Fruit fly (Drosophila melanogaster) whole organism, embryonic: ENCODE measurements around the gene CG10226.

ENCODE experiments used
- CG10431 ChIP-seq: fragments of 200-800 bp; sonication (Bioruptor generic); optimal IDR thresholded peaks from 3 replicates; lab custom pipeline; 2018; ENCODE audit warnings: missing biosample characterization, mild to moderate bottlenecking, missing genetic modification characterization
- CG10979 ChIP-seq: fragments of 200-800 bp; sonication (Bioruptor generic); optimal IDR thresholded peaks from 2 replicates; lab custom pipeline; 2018; ENCODE audit warnings: missing biosample characterization, mild to moderate bottlenecking, missing genetic modification characterization, moderate library complexity
- CG11247 ChIP-seq: fragments of 200-800 bp; sonication (Bioruptor generic); IDR thresholded peaks from 2 replicates; pipeline ENCODE4 v1.3.6; 2022; ENCODE audit warnings: missing biosample characterization, missing genetic modification characterization
- CG11723 ChIP-seq: fragments of 200-800 bp; sonication (Bioruptor generic); optimal IDR thresholded peaks from 2 replicates; lab custom pipeline; 2017; ENCODE audit warnings: missing biosample characterization, mild to moderate bottlenecking, missing genetic modification characterization
- CG12391 ChIP-seq: fragments of 200-800 bp; sonication (Bioruptor generic); optimal IDR thresholded peaks from 3 replicates; lab custom pipeline; 2018; ENCODE audit warnings: missing biosample characterization, mild to moderate bottlenecking, missing genetic modification characterization, moderate library complexity
- CG12942 ChIP-seq: fragments of 200-800 bp; sonication (Bioruptor generic); optimal IDR thresholded peaks from 3 replicates; lab custom pipeline; 2016; ENCODE audit warnings: missing biosample characterization, missing genetic modification characterization
- CG15696 ChIP-seq: fragments of 200-800 bp; sonication (Bioruptor generic); optimal IDR thresholded peaks from 2 replicates; lab custom pipeline; 2019; ENCODE audit warnings: missing biosample characterization, mild to moderate bottlenecking, missing genetic modification characterization, moderate library complexity
- CG17359 ChIP-seq: fragments of 200-800 bp; sonication (Bioruptor generic); optimal IDR thresholded peaks from 3 replicates; lab custom pipeline; 2018; ENCODE audit warnings: missing biosample characterization, mild to moderate bottlenecking, missing genetic modification characterization, moderate library complexity
- CG17361 ChIP-seq: fragments of 200-800 bp; sonication (Bioruptor generic); IDR thresholded peaks from 3 replicates; pipeline ENCODE4 v1.3.6; 2022; ENCODE audit warnings: missing biosample characterization, missing genetic modification characterization
- CG2875 ChIP-seq: fragments of 200-800 bp; sonication (Bioruptor generic); optimal IDR thresholded peaks from 2 replicates; lab custom pipeline; 2017; ENCODE audit warnings: missing biosample characterization, mild to moderate bottlenecking, missing genetic modification characterization, missing genetic modification reagents
- CG3838 ChIP-seq: fragments of 200-800 bp; sonication (Bioruptor generic); optimal IDR thresholded peaks from 3 replicates; lab custom pipeline; 2016; ENCODE audit warnings: missing biosample characterization, missing genetic modification characterization
- CG7928 ChIP-seq: fragments of 200-800 bp; sonication (Bioruptor generic); optimal IDR thresholded peaks from 2 replicates; lab custom pipeline; 2017; ENCODE audit warnings: missing biosample characterization, mild to moderate bottlenecking, missing genetic modification characterization
- CG7963 ChIP-seq: fragments of 200-800 bp; sonication (Bioruptor generic); IDR thresholded peaks from 3 replicates; pipeline ENCODE4 v1.3.6; 2022; ENCODE audit warnings: missing biosample characterization, missing genetic modification characterization; ENCODE audit not compliant: partially characterized antibody
- E2f2 ChIP-seq: fragments of 200-800 bp; sonication (Bioruptor generic); IDR thresholded peaks from 2 replicates; pipeline ENCODE4 v1.3.6; 2022; ENCODE audit warnings: missing biosample characterization, missing genetic modification characterization
- HLH4C ChIP-seq: fragments of 200-800 bp; sonication (Bioruptor generic); IDR thresholded peaks from 3 replicates; pipeline ENCODE4 v1.3.6; 2022; ENCODE audit warnings: missing biosample characterization, missing genetic modification characterization; ENCODE audit not compliant: partially characterized antibody
- Hr51 ChIP-seq, 2 experiments: fragments of 200-800 bp; sonication (Bioruptor generic); optimal IDR thresholded peaks; 2 replicates in 1 of 2; 3 replicates in 1 of 2; lab custom pipeline; 2016 to 2018; ENCODE audit warnings: missing biosample characterization in 2 of 2, missing genetic modification characterization in 2 of 2, mild to moderate bottlenecking in 1 of 2, moderate library complexity in 1 of 2
- Hsf ChIP-seq: fragments of 200-800 bp; sonication (Bioruptor generic); optimal IDR thresholded peaks from 3 replicates; lab custom pipeline; 2016; ENCODE audit warnings: missing biosample characterization, missing genetic modification characterization
- Kr ChIP-seq: fragments of 200-800 bp; sonication (Bioruptor generic); optimal IDR thresholded peaks from 2 replicates; lab custom pipeline; 2017; ENCODE audit warnings: missing biosample characterization, mild to moderate bottlenecking, missing genetic modification characterization
- Mad ChIP-seq: fragments of 200-800 bp; sonication (Bioruptor generic); optimal IDR thresholded peaks from 2 replicates; lab custom pipeline; 2016; ENCODE audit warnings: missing biosample characterization, missing genetic modification characterization
- Nf-YB ChIP-seq: fragments of 200-800 bp; sonication (Bioruptor generic); optimal IDR thresholded peaks from 3 replicates; lab custom pipeline; 2019; ENCODE audit warnings: missing biosample characterization, mild to moderate bottlenecking, missing genetic modification characterization, moderate library complexity
- Oaz ChIP-seq: fragments of 200-800 bp; sonication (Bioruptor generic); IDR thresholded peaks from 2 replicates; pipeline ENCODE4 v1.3.6; 2022; ENCODE audit warnings: missing biosample characterization, missing genetic modification characterization
- Scr ChIP-seq: fragments of 200-800 bp; sonication (Bioruptor generic); IDR thresholded peaks from 2 replicates; pipeline ENCODE4 v1.3.6; 2022; ENCODE audit warnings: missing biosample characterization, missing genetic modification characterization; ENCODE audit not compliant: partially characterized antibody
- Sox102F ChIP-seq: fragments of 200-800 bp; sonication (Bioruptor generic); optimal IDR thresholded peaks from 2 replicates; lab custom pipeline; 2018; ENCODE audit warnings: missing biosample characterization, mild to moderate bottlenecking, missing genetic modification characterization, moderate library complexity
- Spps ChIP-seq: fragments of 200-800 bp; sonication (Bioruptor generic); optimal IDR thresholded peaks from 2 replicates; lab custom pipeline; 2018; ENCODE audit warnings: missing biosample characterization, mild to moderate bottlenecking, missing genetic modification characterization
- Trl ChIP-seq, 3 experiments: fragments of >200 bp in 2 of 3; fragments of 200-800 bp in 1 of 3; sonication (Bioruptor generic) in 1 of 3; optimal IDR thresholded peaks; 2 replicates in 1 of 3; 3 replicates in 2 of 3; lab custom pipeline; 2016 to 2017; ENCODE audit warnings: missing biosample characterization in 1 of 3, missing genetic modification characterization in 1 of 3
- ac ChIP-seq: fragments of 200-800 bp; sonication (Bioruptor generic); optimal IDR thresholded peaks from 3 replicates; lab custom pipeline; 2017; ENCODE audit warnings: missing biosample characterization, mild to moderate bottlenecking, missing genetic modification characterization
- crol ChIP-seq: fragments of 200-800 bp; sonication (Bioruptor generic); IDR thresholded peaks from 2 replicates; pipeline ENCODE4 v1.3.6; 2022; ENCODE audit warnings: missing biosample characterization, missing genetic modification characterization
- dmrt11E ChIP-seq: fragments of 200-800 bp; sonication (Bioruptor generic); optimal IDR thresholded peaks from 3 replicates; lab custom pipeline; 2018; ENCODE audit warnings: missing biosample characterization, mild to moderate bottlenecking, missing genetic modification characterization, moderate library complexity
- exex ChIP-seq: fragments of 200-800 bp; sonication (Bioruptor generic); optimal IDR thresholded peaks from 4 replicates; lab custom pipeline; 2018; ENCODE audit warnings: missing biosample characterization, mild to moderate bottlenecking, missing genetic modification characterization, moderate library complexity
- gem ChIP-seq: fragments of 200-800 bp; sonication (Bioruptor generic); optimal IDR thresholded peaks from 2 replicates; lab custom pipeline; 2019; ENCODE audit warnings: missing biosample characterization, mild to moderate bottlenecking, missing genetic modification characterization, moderate library complexity
- grn ChIP-seq: fragments of 200-800 bp; sonication (Bioruptor generic); optimal IDR thresholded peaks from 3 replicates; lab custom pipeline; 2017; ENCODE audit warnings: missing biosample characterization, missing genetic modification characterization
- gsb ChIP-seq: fragments of 200-800 bp; sonication (Bioruptor generic); IDR thresholded peaks from 2 replicates; pipeline ENCODE4 v1.3.6; 2022; ENCODE audit warnings: missing biosample characterization, missing genetic modification characterization
- jigr1 ChIP-seq: fragments of 200-800 bp; sonication (Bioruptor generic); IDR thresholded peaks from 3 replicates; pipeline ENCODE4 v1.3.6; 2022; ENCODE audit warnings: missing biosample characterization, missing genetic modification characterization
- mirr ChIP-seq: fragments of 200-800 bp; sonication (Bioruptor generic); optimal IDR thresholded peaks from 3 replicates; lab custom pipeline; 2018; ENCODE audit warnings: missing biosample characterization, mild to moderate bottlenecking, missing genetic modification characterization
- odd ChIP-seq: fragments of 200-800 bp; sonication (Bioruptor generic); optimal IDR thresholded peaks from 2 replicates; lab custom pipeline; 2017; ENCODE audit warnings: missing biosample characterization, mild to moderate bottlenecking, missing genetic modification characterization
- org-1 ChIP-seq: fragments of 200-800 bp; sonication (Bioruptor generic); optimal IDR thresholded peaks from 2 replicates; lab custom pipeline; 2017; ENCODE audit warnings: missing biosample characterization, missing genetic modification characterization
- pita ChIP-seq: fragments of 200-800 bp; sonication (Bioruptor generic); optimal IDR thresholded peaks from 2 replicates; lab custom pipeline; 2017; ENCODE audit warnings: missing biosample characterization, mild to moderate bottlenecking, missing genetic modification characterization
- prd ChIP-seq, 3 experiments: fragments of >200 bp in 2 of 3; fragments of 200-800 bp in 1 of 3; sonication (Bioruptor generic) in 1 of 3; optimal IDR thresholded peaks in 2 of 3; IDR thresholded peaks in 1 of 3; 2 replicates in 2 of 3; 3 replicates in 1 of 3; pipeline versions ENCODE4 v1.3.6 to Lab custom; 2017 to 2022; ENCODE audit warnings: missing biosample characterization in 1 of 3, missing genetic modification characterization in 1 of 3
- stwl ChIP-seq: fragments of 200-800 bp; sonication (Bioruptor generic); optimal IDR thresholded peaks from 3 replicates; lab custom pipeline; 2018; ENCODE audit warnings: missing biosample characterization, mild to moderate bottlenecking, missing genetic modification characterization, moderate library complexity
- trem ChIP-seq: fragments of 200-800 bp; optimal IDR thresholded peaks from 3 replicates; lab custom pipeline; 2019; ENCODE audit warnings: missing biosample characterization, mild to moderate bottlenecking, missing genetic modification characterization, moderate library complexity
- ttk ChIP-seq: fragments of 200-800 bp; sonication (Bioruptor generic); IDR thresholded peaks from 2 replicates; pipeline ENCODE4 v2.1.2; 2022; ENCODE audit warnings: missing biosample characterization, missing genetic modification characterization
- zfh1 ChIP-seq: fragments of 200-800 bp; sonication (Bioruptor generic); IDR thresholded peaks from 3 replicates; pipeline ENCODE4 v1.3.6; 2022; ENCODE audit warnings: missing biosample characterization, missing genetic modification characterization

The CG10226 gene

DNA sequence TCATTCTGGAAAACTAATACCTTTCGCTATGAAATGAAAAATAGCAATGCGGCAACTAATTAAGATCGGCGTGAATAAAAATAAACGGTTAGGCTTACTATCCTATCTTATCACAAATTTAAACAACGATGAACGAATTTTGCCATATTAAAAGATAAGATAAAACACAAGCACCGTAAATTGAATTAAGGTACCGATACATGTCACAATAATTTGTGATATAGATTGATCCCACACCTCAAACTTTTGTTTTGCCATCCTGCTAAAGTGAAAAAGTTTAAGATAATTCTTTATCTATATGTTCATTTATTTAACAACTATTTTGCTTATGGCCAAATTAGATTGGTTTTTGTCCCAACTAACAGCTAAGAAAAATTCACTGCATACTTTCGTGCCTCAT is 5.8 kb downstream of the CG10226 start, which contains the start of gene CG42714:
CG42714 (minus strand) TSS at position 22 of the 400 bp plus-strand sequence.
- TF ChIP-seq stwl (tag; lab: Kevin White, UChicago), result peak; percentile 27
- peak; percentile 84 for TF ChIP-seq exex (tag; lab: Kevin White, UChicago)
- TF ChIP-seq pita, result peak; percentile 3
- no peak for TF ChIP-seq org-1 (GFP tag; lab: Kevin White, UChicago)
- TF ChIP-seq grn, result peak; percentile 44
- peak; percentile 95 for TF ChIP-seq mirr (GFP tag; lab: Kevin White, UChicago)
- TF ChIP-seq, all 482 proteins: peak for 5

DNA sequence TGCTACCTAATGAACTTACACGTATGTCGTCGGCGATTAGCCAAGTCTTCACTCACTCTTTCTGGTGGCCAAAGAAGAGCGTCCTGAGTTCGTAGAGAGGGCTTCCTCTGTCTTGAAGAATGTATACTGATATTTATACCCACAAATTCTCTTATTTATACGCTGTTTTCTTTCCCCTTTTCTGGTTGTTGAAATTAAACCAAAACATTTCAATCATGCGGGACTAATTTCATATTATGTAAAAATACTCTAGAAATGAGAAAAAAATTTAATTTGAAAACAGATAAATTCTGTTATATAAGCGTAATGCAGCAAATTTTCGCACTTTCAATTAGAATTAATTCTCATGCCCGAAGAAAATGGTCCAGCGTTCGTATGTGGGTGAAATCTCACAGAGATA is 6.6 kb downstream of the CG10226 start, which contains the start of gene BG642312:
BG642312 (minus strand) TSS at position 101 of the 400 bp plus-strand sequence.
- TF ChIP-seq gem (tag; lab: Kevin White, UChicago) (no peak), odd (GFP tag; lab: Kevin White, UChicago) (no peak), dmrt11E (tag; lab: Kevin White, UChicago) (no peak), gsb (GFP tag; lab: Robert Waterston, UW) (no peak), CG17361 (no peak), CG10979 (tag; lab: Kevin White, UChicago) (no peak), Hsf (GFP tag; lab: Kevin White, UChicago) (no peak), HLH4C (no peak), CG15696 (no peak), jigr1 (no peak), CG7928 (GFP tag; lab: Kevin White, UChicago) (no peak), Trl (optimal IDR thresholded peaks at IDR 0.05; lab: Kevin White, UChicago) (no peak), Trl (GFP tag; optimal IDR thresholded peaks at IDR 0.05; lab: Kevin White, UChicago) (no peak), Oaz (no peak), CG11723 (GFP tag; lab: Kevin White, UChicago) (no peak), CG11247 (no peak), CG17359 (tag; lab: Kevin White, UChicago) (no peak), Sox102F (GFP tag; lab: Kevin White, UChicago) (no peak), Mad (GFP tag; lab: Kevin White, UChicago) (no peak)

DNA sequence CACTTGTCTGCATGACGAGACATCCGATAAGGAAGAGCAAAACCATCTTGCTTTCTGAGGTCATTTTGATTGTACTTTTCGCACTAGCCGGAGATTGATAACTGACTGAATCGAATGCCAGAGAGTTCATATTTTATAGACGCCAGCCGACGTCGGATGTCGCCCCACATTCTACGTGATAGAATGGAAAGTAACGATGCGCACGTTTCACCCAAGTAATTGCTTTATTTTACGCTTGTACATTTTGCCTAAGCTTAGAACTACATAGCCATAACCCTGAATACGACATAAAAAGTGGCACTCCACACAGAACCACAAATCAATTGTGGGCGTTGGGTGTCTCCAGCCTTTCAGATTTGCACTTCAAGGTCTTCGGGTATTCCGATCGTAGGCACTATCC is 7.6 kb downstream of the CG10226 start, which contains the start of gene CG13299:
CG13299 (minus strand) TSS at position 101 of the 400 bp plus-strand sequence.
- TF ChIP-seq CG2875 (no peak), Spps (tag; lab: Kevin White, UChicago) (no peak), ttk (GFP tag; lab: Robert Waterston, UW) (no peak), zfh1 (GFP tag; lab: Robert Waterston, UW) (no peak), Kr (GFP tag; lab: Kevin White, UChicago) (no peak), Hr51 (GFP tag; optimal IDR thresholded peaks at IDR 0.05; lab: Kevin White, UChicago) (no peak), CG12391 (tag; lab: Kevin White, UChicago) (no peak), ac (no peak), crol (GFP tag; lab: Robert Waterston, UW) (no peak), Nf-YB (GFP tag; lab: Kevin White, UChicago) (no peak), E2f2 (GFP tag; lab: Robert Waterston, UW) (no peak), CG3838 (GFP tag; lab: Kevin White, UChicago) (no peak), prd (optimal IDR thresholded peaks at IDR 0.05; lab: Kevin White, UChicago) (no peak), prd (GFP tag; IDR thresholded peaks at IDR 0.05; lab: Robert Waterston, UW) (no peak), CG10431 (GFP tag; lab: Kevin White, UChicago) (no peak), trem (tag; lab: Kevin White, UChicago) (no peak), CG7963 (no peak), Scr (GFP tag; lab: Robert Waterston, UW) (no peak), CG12942 (no peak)
